Worm (Caenorhabditis elegans) whole organism, young adult: ENCODE data around the gene Y53G8AM.4.

Experiments used
- B0035.1 ChIP-seq: sonication (generic microtip); optimal IDR thresholded peaks from 2 replicates; lab custom pipeline; 2016; ENCODE audit warnings: missing genetic modification characterization, mild to moderate bottlenecking, missing compliant biosample characterization, missing genotype, missing genetic modification reagents
- C06A6.2 ChIP-seq: fragments of 200-800 bp; sonication (Bioruptor generic); conservative IDR thresholded peaks from 2 replicates; pipeline ENCODE4 v1.3.6; 2022; ENCODE audit warnings: missing genetic modification characterization, missing compliant biosample characterization
- F10E7.11 ChIP-seq: sonication (generic microtip); optimal IDR thresholded peaks from 2 replicates; lab custom pipeline; 2017; ENCODE audit warnings: mild to moderate bottlenecking, missing genetic modification characterization, moderate library complexity, missing compliant biosample characterization
- F22D6.2 ChIP-seq: sonication (generic microtip); optimal IDR thresholded peaks from 2 replicates; lab custom pipeline; 2016; ENCODE audit warnings: mild to moderate bottlenecking, missing genetic modification characterization, missing compliant biosample characterization
- F23B12.7 ChIP-seq: sonication (generic microtip); optimal IDR thresholded peaks from 2 replicates; lab custom pipeline; 2017; ENCODE audit warnings: missing genetic modification characterization, mild to moderate bottlenecking, missing compliant biosample characterization, antibody characterized with exemption, moderate library complexity; ENCODE audit not compliant: insufficient read depth
- F33H1.4 ChIP-seq: fragments of 200-800 bp; sonication (Bioruptor generic); IDR thresholded peaks from 2 replicates; pipeline ENCODE4 v1.3.6; 2022; ENCODE audit warnings: missing genetic modification reagents, missing genetic modification characterization, missing compliant biosample characterization
- F52B5.7 ChIP-seq: sonication (generic microtip); optimal IDR thresholded peaks from 2 replicates; lab custom pipeline; 2016; ENCODE audit warnings: mild to moderate bottlenecking, missing genetic modification characterization, missing compliant biosample characterization
- F57A8.1 ChIP-seq: fragments of 200-800 bp; sonication (Bioruptor generic); optimal IDR thresholded peaks from 2 replicates; lab custom pipeline; 2018; ENCODE audit warnings: mild to moderate bottlenecking, missing genetic modification characterization, moderate library complexity, missing compliant biosample characterization
- K11D2.4 ChIP-seq: fragments of 200-800 bp; sonication (Bioruptor generic); IDR thresholded peaks from 2 replicates; pipeline ENCODE4 v1.3.6; 2022; ENCODE audit warnings: missing genetic modification reagents, missing genetic modification characterization, missing compliant biosample characterization
- T07F8.4 ChIP-seq: sonication (generic microtip); optimal IDR thresholded peaks from 2 replicates; lab custom pipeline; 2016; ENCODE audit warnings: mild to moderate bottlenecking, missing genetic modification characterization, moderate library complexity, missing compliant biosample characterization
- Y95B8A.8 ChIP-seq: fragments of 200-800 bp; sonication (Bioruptor generic); IDR thresholded peaks from 2 replicates; pipeline ENCODE4 v1.3.6; 2022; ENCODE audit warnings: missing genetic modification reagents, missing genetic modification characterization, missing compliant biosample characterization
- akir-1 ChIP-seq: fragments of 200-800 bp; sonication (Bioruptor generic); optimal IDR thresholded peaks from 2 replicates; lab custom pipeline; 2018; ENCODE audit warnings: mild to moderate bottlenecking, missing genetic modification characterization, moderate library complexity, missing compliant biosample characterization
- atf-7 ChIP-seq: sonication (generic microtip); optimal IDR thresholded peaks from 2 replicates; lab custom pipeline; 2017; ENCODE audit warnings: mild to moderate bottlenecking, missing genetic modification characterization, missing compliant biosample characterization
- athp-1 ChIP-seq: sonication (generic microtip); optimal IDR thresholded peaks from 2 replicates; lab custom pipeline; 2017; ENCODE audit warnings: mild to moderate bottlenecking, missing genetic modification characterization, missing compliant biosample characterization
- attf-3 ChIP-seq: fragments of 200-800 bp; sonication (Bioruptor generic); conservative IDR thresholded peaks from 2 replicates; pipeline ENCODE4 v1.3.6; 2022; ENCODE audit warnings: missing genetic modification reagents, missing genetic modification characterization, missing compliant biosample characterization
- attf-5 ChIP-seq: fragments of 200-800 bp; sonication (Bioruptor generic); optimal IDR thresholded peaks from 2 replicates; lab custom pipeline; 2018; ENCODE audit warnings: mild to moderate bottlenecking, missing genetic modification characterization, missing compliant biosample characterization
- cebp-1 ChIP-seq, 2 experiments: fragments of 200-800 bp in 1 of 2; sonication (Bioruptor generic) in 1 of 2; sonication (generic microtip) in 1 of 2; IDR thresholded peaks in 1 of 2; optimal IDR thresholded peaks in 1 of 2; 2 replicates each; pipeline versions ENCODE4 v1.3.6 to Lab custom; 2017 to 2022; ENCODE audit warnings: missing compliant biosample characterization in 2 of 2, missing genetic modification characterization in 2 of 2, mild to moderate bottlenecking in 1 of 2, missing genetic modification reagents in 1 of 2, moderate library complexity in 1 of 2
- ceh-40 ChIP-seq: fragments of 200-800 bp; sonication (Bioruptor generic); IDR thresholded peaks from 2 replicates; pipeline ENCODE4 v1.3.6; 2022; ENCODE audit warnings: missing genetic modification characterization, missing compliant biosample characterization
- chd-7 ChIP-seq: sonication (generic microtip); optimal IDR thresholded peaks from 2 replicates; lab custom pipeline; 2016; ENCODE audit warnings: mild to moderate bottlenecking, missing genetic modification characterization, moderate library complexity, missing compliant biosample characterization
- dox-1 ChIP-seq: fragments of 200-800 bp; sonication (Bioruptor generic); IDR thresholded peaks from 2 replicates; pipeline ENCODE4 v1.3.6; 2022; ENCODE audit warnings: missing genetic modification reagents, missing genetic modification characterization, missing compliant biosample characterization
- ekl-4 ChIP-seq: fragments of 200-800 bp; sonication (Bioruptor generic); IDR thresholded peaks from 2 replicates; pipeline ENCODE4 v1.3.6; 2022; ENCODE audit warnings: missing genetic modification reagents, missing genetic modification characterization, missing compliant biosample characterization
- fkh-3 ChIP-seq: sonication (generic microtip); optimal IDR thresholded peaks from 2 replicates; lab custom pipeline; 2016; ENCODE audit warnings: mild to moderate bottlenecking, missing genetic modification characterization, missing compliant biosample characterization
- hlh-12 ChIP-seq: sonication (generic microtip); optimal IDR thresholded peaks from 2 replicates; lab custom pipeline; 2016; ENCODE audit warnings: missing genetic modification characterization, missing compliant biosample characterization
- hmg-1.2 ChIP-seq: fragments of 200-800 bp; sonication (Bioruptor generic); IDR thresholded peaks from 2 replicates; pipeline ENCODE4 v1.3.6; 2022; ENCODE audit warnings: missing genetic modification reagents, missing genetic modification characterization, missing compliant biosample characterization
- hmg-20 ChIP-seq: fragments of 200-800 bp; sonication (Bioruptor generic); IDR thresholded peaks from 2 replicates; pipeline ENCODE4 v1.3.6; 2022; ENCODE audit warnings: missing genetic modification reagents, missing genetic modification characterization, missing compliant biosample characterization
- hrde-1 ChIP-seq: sonication (generic microtip); optimal IDR thresholded peaks from 2 replicates; lab custom pipeline; 2016; ENCODE audit warnings: missing genetic modification characterization, mild to moderate bottlenecking, missing compliant biosample characterization, moderate library complexity, missing genotype, missing genetic modification reagents, borderline replicate concordance
- lag-1 ChIP-seq: fragments of 200-800 bp; sonication (Bioruptor generic); IDR thresholded peaks from 2 replicates; pipeline ENCODE4 v1.3.6; 2022; ENCODE audit warnings: missing genetic modification reagents, missing genetic modification characterization, missing compliant biosample characterization
- lin-40 ChIP-seq: sonication (generic microtip); optimal IDR thresholded peaks from 2 replicates; lab custom pipeline; 2016; ENCODE audit warnings: missing genetic modification characterization, mild to moderate bottlenecking, missing compliant biosample characterization, missing genotype, missing genetic modification reagents
- lsl-1 ChIP-seq: fragments of 200-800 bp; sonication (Bioruptor generic); optimal IDR thresholded peaks from 2 replicates; lab custom pipeline; 2018; ENCODE audit warnings: mild to moderate bottlenecking, missing genetic modification characterization, moderate library complexity, missing compliant biosample characterization
- nhr-179 ChIP-seq: sonication (generic microtip); optimal IDR thresholded peaks from 2 replicates; lab custom pipeline; 2016; ENCODE audit warnings: mild to moderate bottlenecking, missing genetic modification characterization, missing compliant biosample characterization
- pha-4 ChIP-seq: fragments of 150-350 bp; sonication (generic microtip); optimal IDR thresholded peaks from 2 replicates; lab custom pipeline; 2014; ENCODE audit warnings: missing biosample characterization, missing genetic modification reagents, missing genetic modification characterization
- tbp1 ChIP-seq: fragments of 200-800 bp; sonication (Bioruptor generic); optimal IDR thresholded peaks from 2 replicates; lab custom pipeline; 2018; ENCODE audit warnings: mild to moderate bottlenecking, missing genetic modification characterization, missing compliant biosample characterization
- tbx-9 ChIP-seq: sonication (generic microtip); optimal IDR thresholded peaks from 2 replicates; lab custom pipeline; 2016; ENCODE audit warnings: borderline replicate concordance, missing genetic modification characterization, inconsistent platforms, missing compliant biosample characterization
- tlf-1 ChIP-seq: fragments of 200-800 bp; sonication (Bioruptor generic); optimal IDR thresholded peaks from 2 replicates; lab custom pipeline; 2018; ENCODE audit warnings: mild to moderate bottlenecking, missing genetic modification characterization, missing compliant biosample characterization
- ztf-22 ChIP-seq: fragments of 200-800 bp; sonication (Bioruptor generic); optimal IDR thresholded peaks from 2 replicates; lab custom pipeline; 2018; ENCODE audit warnings: mild to moderate bottlenecking, missing genetic modification characterization, moderate library complexity, missing compliant biosample characterization
- ztf-25 ChIP-seq: fragments of 200-800 bp; sonication (Bioruptor generic); IDR thresholded peaks from 2 replicates; pipeline ENCODE4 v1.3.6; 2022; ENCODE audit warnings: missing genetic modification reagents, missing genetic modification characterization, missing compliant biosample characterization
- ztf-6 ChIP-seq: fragments of 200-800 bp; sonication (Bioruptor generic); IDR thresholded peaks from 2 replicates; pipeline ENCODE4 v1.3.6; 2022; ENCODE audit warnings: missing genetic modification reagents, missing genetic modification characterization, missing compliant biosample characterization

Y53G8AM.4 gene

DNA sequence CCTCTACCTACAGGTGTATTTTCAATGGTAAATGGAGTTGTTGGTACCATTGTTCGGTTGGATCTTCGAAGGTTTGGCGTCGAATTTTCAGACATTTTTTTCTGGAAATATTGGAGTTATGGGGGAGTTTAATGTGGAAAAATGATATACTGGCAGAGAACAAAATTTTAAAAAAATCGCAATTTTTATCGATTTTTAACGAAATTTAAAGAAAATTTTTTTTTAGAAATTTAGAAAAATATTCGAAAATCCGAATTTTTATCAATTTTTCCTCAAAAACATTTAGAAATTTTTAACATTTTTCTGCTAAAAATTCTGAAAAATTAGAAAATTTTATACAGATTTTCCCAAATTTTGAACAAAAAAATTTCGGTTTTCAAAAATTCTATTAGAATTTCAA, 23.1 kb upstream of the Y53G8AM.4 start, which contains the start of gene Y53G8AM.8:
Gene Y53G8AM.8 (minus strand): TSS at position 101 of the 400 bp plus-strand sequence.
- TF ChIP-seq T07F8.4 (tag; lab: Kevin White, UChicago) (no peak), F57A8.1 (GFP tag; lab: Kevin White, UChicago) (no peak), ekl-4 (no peak), chd-7 (tag; lab: Kevin White, UChicago) (no peak), nhr-179 (tag; lab: Kevin White, UChicago) (no peak), ztf-22 (GFP tag; lab: Kevin White, UChicago) (no peak), K11D2.4 (GFP tag; lab: Robert Waterston, UW) (no peak), Y95B8A.8 (GFP tag; lab: Robert Waterston, UW) (no peak), tbp1 (GFP tag; lab: Kevin White, UChicago) (no peak), ceh-40 (GFP tag; lab: Robert Waterston, UW) (no peak), lag-1 (no peak), F33H1.4 (GFP tag; lab: Robert Waterston, UW) (no peak), ztf-6 (no peak), C06A6.2 (GFP tag; lab: Robert Waterston, UW) (no peak), F10E7.11 (tag; lab: Kevin White, UChicago) (no peak), F22D6.2 (no peak)

DNA sequence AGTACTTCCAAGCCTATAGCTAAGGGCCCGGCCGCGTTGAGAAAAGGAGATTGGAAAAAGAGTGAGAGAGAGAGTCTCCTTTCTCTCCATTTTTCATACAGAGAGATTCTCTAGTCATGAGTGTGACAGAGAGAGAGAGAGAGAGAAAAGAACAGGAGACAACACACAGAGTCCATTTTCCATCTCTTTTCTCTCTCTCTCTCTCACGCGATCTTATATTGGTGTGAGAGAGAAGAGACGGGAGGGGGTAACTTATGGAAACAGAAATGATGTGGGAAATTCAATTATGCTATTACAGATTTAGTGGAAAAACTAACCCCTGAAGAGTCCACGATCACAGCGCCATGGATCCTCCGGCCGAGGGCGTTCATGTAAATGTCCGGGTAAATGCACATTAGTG, 17.7 kb upstream of the Y53G8AM.4 start:
- TF ChIP-seq lsl-1 (GFP tag; lab: Kevin White, UChicago) (no peak), atf-7 (no peak), attf-5 (GFP tag; lab: Kevin White, UChicago) (peak; percentile 23), tbx-9 (no peak), cebp-1 (GFP tag; IDR thresholded peaks at IDR 0.05; lab: Robert Waterston, UW) (no peak), cebp-1 (tag; optimal IDR thresholded peaks at IDR 0.05; lab: Kevin White, UChicago) (peak; percentile 13), hmg-1.2 (GFP tag; lab: Robert Waterston, UW) (peak; percentile 26; the same call in 1 of the 2 replicates), F23B12.7 (tag; lab: Kevin White, UChicago) (no peak), lin-40 (tag; lab: Kevin White, UChicago) (peak; percentile 10), hrde-1 (tag; lab: Kevin White, UChicago) (no peak), athp-1 (no peak), F52B5.7 (tag; lab: Kevin White, UChicago) (no peak), akir-1 (GFP tag; lab: Kevin White, UChicago) (no peak), tlf-1 (GFP tag; lab: Kevin White, UChicago) (no peak), lag-1 (no peak), hmg-20 (GFP tag; lab: Robert Waterston, UW) (no peak), attf-3 (GFP tag; lab: Robert Waterston, UW) (no peak), pha-4 (tag; lab: Kevin White, UChicago) (no peak), Y95B8A.8 (GFP tag; lab: Robert Waterston, UW) (no peak), hlh-12 (tag; lab: Kevin White, UChicago) (no peak), B0035.1 (tag; lab: Kevin White, UChicago) (no peak), ztf-25 (GFP tag; lab: Robert Waterston, UW) (no peak), dox-1 (GFP tag; lab: Robert Waterston, UW) (0 out of 2 replicates have a peak, but pooled peaks have one; percentile 6), fkh-3 (tag; lab: Kevin White, UChicago) (no peak)
- TF ChIP-seq, all 124 proteins: peak for 5
